Fruit fly (Drosophila melanogaster): Measurements from ENCODE around the gene CG31313.

- TF ChIP-seq psq (GFP tag; optimal IDR thresholded peaks at IDR 0.05) = peak; percentile 18
- TF ChIP-seq lola (GFP tag; optimal IDR thresholded peaks at IDR 0.05) = no peak
- peak; percentile 20 for TF ChIP-seq OdsH (GFP tag; optimal IDR thresholded peaks at IDR 0.05)
- no peak for TF ChIP-seq CrebA (GFP tag; optimal IDR thresholded peaks at IDR 0.05; ENCODE audit: borderline replicate concordance)
- TF ChIP-seq Hr83 (GFP tag; optimal IDR thresholded peaks at IDR 0.05; ENCODE audit: poor library complexity, severe bottlenecking) = no peak
- peak; percentile 76 for TF ChIP-seq pan (optimal IDR thresholded peaks at IDR 0.05)
- no peak for TF ChIP-seq fru (GFP tag; optimal IDR thresholded peaks at IDR 0.05)
- no peak for TF ChIP-seq Sp1 (GFP tag; optimal IDR thresholded peaks at IDR 0.05)
- TF ChIP-seq Hr78 (GFP tag; optimal IDR thresholded peaks at IDR 0.05) = no peak
- peak; percentile 15 for TF ChIP-seq rgr (GFP tag; optimal IDR thresholded peaks at IDR 0.05)
- TF ChIP-seq h (GFP tag; optimal IDR thresholded peaks at IDR 0.05) = peak; percentile 17
- no peak for TF ChIP-seq Vsx2 (GFP tag; optimal IDR thresholded peaks at IDR 0.05; ENCODE audit: partially characterized antibody)
- no peak for TF ChIP-seq dsf (GFP tag; optimal IDR thresholded peaks at IDR 0.05; ENCODE audit: borderline replicate concordance)
- no peak for TF ChIP-seq ey (GFP tag; optimal IDR thresholded peaks at IDR 0.05)
Observed at dm6 chr3R:14590753-14591535, 23.7 kb upstream of the CG31313 start.
